Worm (Caenorhabditis elegans) whole organism, L3 larva: ENCODE data around the gene chil-8.

Experiments used
- ZK546.5 ChIP-seq: sonication (generic microtip); optimal IDR thresholded peaks from 2 replicates; lab custom pipeline; 2017; ENCODE audit warnings: missing biosample characterization, missing genetic modification characterization
- aly-2 ChIP-seq: fragments of 150-350 bp; optimal IDR thresholded peaks from 2 replicates; lab custom pipeline; 2014; ENCODE audit warnings: missing biosample characterization, missing genetic modification characterization
- ceh-16 ChIP-seq: sonication (generic microtip); optimal IDR thresholded peaks from 2 replicates; lab custom pipeline; 2017; ENCODE audit warnings: missing biosample characterization, missing genetic modification characterization
- ceh-28 ChIP-seq: fragments of 150-350 bp; optimal IDR thresholded peaks from 2 replicates; lab custom pipeline; 2014; ENCODE audit warnings: missing biosample characterization, missing genetic modification reagents, missing genetic modification characterization
- ceh-82 ChIP-seq: fragments of 150-350 bp; optimal IDR thresholded peaks from 2 replicates; lab custom pipeline; 2014; ENCODE audit warnings: missing biosample characterization, missing genetic modification characterization
- ceh-9 ChIP-seq: sonication (generic microtip); optimal IDR thresholded peaks from 2 replicates; lab custom pipeline; 2018; ENCODE audit warnings: missing biosample characterization, missing genetic modification characterization
- egl-27 ChIP-seq: sonication (generic microtip); optimal IDR thresholded peaks from 4 replicates; lab custom pipeline; 2017; ENCODE audit warnings: missing biosample characterization, missing genetic modification reagents, missing genetic modification characterization
- egl-5 ChIP-seq: fragments of 150-350 bp; optimal IDR thresholded peaks from 2 replicates; lab custom pipeline; 2017; ENCODE audit warnings: missing biosample characterization, missing genetic modification reagents, missing genetic modification characterization, inconsistent platforms
- elt-2 ChIP-seq: sonication (generic microtip); optimal IDR thresholded peaks from 2 replicates; lab custom pipeline; 2016; ENCODE audit warnings: missing genetic modification reagents, mild to moderate bottlenecking, missing genetic modification characterization, missing compliant biosample characterization
- eor-1 ChIP-seq, 2 experiments: fragments of 150-350 bp; optimal IDR thresholded peaks; 2 replicates each; lab custom pipeline; 2014 to 2018; ENCODE audit warnings: missing biosample characterization in 2 of 2, missing genetic modification characterization in 2 of 2
- fos-1 ChIP-seq: fragments of 150-350 bp; optimal IDR thresholded peaks from 2 replicates; lab custom pipeline; 2014; ENCODE audit warnings: missing biosample characterization, missing genetic modification characterization
- hmg-11 ChIP-seq: sonication (generic microtip); optimal IDR thresholded peaks from 2 replicates; lab custom pipeline; 2016; ENCODE audit warnings: missing genetic modification characterization, missing compliant biosample characterization
- jun-1 ChIP-seq: fragments of 150-350 bp; optimal IDR thresholded peaks from 2 replicates; lab custom pipeline; 2014; ENCODE audit warnings: missing biosample characterization, missing genetic modification reagents, missing genetic modification characterization
- lin-15B ChIP-seq: fragments of 150-350 bp; optimal IDR thresholded peaks from 2 replicates; lab custom pipeline; 2014; ENCODE audit warnings: missing biosample characterization, missing genetic modification characterization
- lin-39 ChIP-seq: fragments of 150-350 bp; optimal IDR thresholded peaks from 2 replicates; lab custom pipeline; 2018; ENCODE audit warnings: missing biosample characterization, missing genetic modification reagents, missing genetic modification characterization
- lsy-12 ChIP-seq: sonication (generic microtip); optimal IDR thresholded peaks from 2 replicates; lab custom pipeline; 2016; ENCODE audit warnings: mild to moderate bottlenecking, missing genetic modification characterization, missing compliant biosample characterization
- mdl-1 ChIP-seq: fragments of 150-350 bp; optimal IDR thresholded peaks from 2 replicates; lab custom pipeline; 2014; ENCODE audit warnings: missing biosample characterization, missing genetic modification characterization
- mml-1 ChIP-seq: fragments of 150-350 bp; sonication (generic microtip); optimal IDR thresholded peaks from 3 replicates; lab custom pipeline; 2014; ENCODE audit warnings: missing biosample characterization, missing genetic modification characterization
- nhr-11 ChIP-seq: fragments of 150-350 bp; optimal IDR thresholded peaks from 2 replicates; lab custom pipeline; 2014; ENCODE audit warnings: missing biosample characterization, missing genetic modification characterization
- nhr-12 ChIP-seq: fragments of 150-350 bp; optimal IDR thresholded peaks from 2 replicates; lab custom pipeline; 2014; ENCODE audit warnings: missing biosample characterization, missing genetic modification characterization
- nhr-23 ChIP-seq: fragments of 150-350 bp; optimal IDR thresholded peaks from 2 replicates; lab custom pipeline; 2014; ENCODE audit warnings: missing biosample characterization, missing genetic modification reagents, missing genetic modification characterization
- nhr-25 ChIP-seq: sonication (generic microtip); optimal IDR thresholded peaks from 2 replicates; lab custom pipeline; 2017; ENCODE audit warnings: missing biosample characterization, missing genetic modification characterization
- nhr-28 ChIP-seq: fragments of 150-350 bp; optimal IDR thresholded peaks from 2 replicates; lab custom pipeline; 2014; ENCODE audit warnings: missing biosample characterization, missing genetic modification characterization
- nhr-67 ChIP-seq: fragments of 150-350 bp; optimal IDR thresholded peaks from 2 replicates; lab custom pipeline; 2014; ENCODE audit warnings: missing biosample characterization, missing genetic modification characterization
- nhr-76 ChIP-seq: fragments of 150-350 bp; sonication (generic microtip); optimal IDR thresholded peaks from 5 replicates; lab custom pipeline; 2014; ENCODE audit warnings: missing biosample characterization, missing genetic modification characterization
- nhr-77 ChIP-seq: fragments of 150-350 bp; optimal IDR thresholded peaks from 2 replicates; lab custom pipeline; 2014; ENCODE audit warnings: missing biosample characterization, missing genetic modification characterization
- pha-4 ChIP-seq: fragments of 150-350 bp; optimal IDR thresholded peaks from 2 replicates; lab custom pipeline; 2014; ENCODE audit warnings: missing biosample characterization, missing genetic modification reagents, missing genetic modification characterization
- sea-2 ChIP-seq: fragments of 150-350 bp; sonication (generic microtip); optimal IDR thresholded peaks from 4 replicates; lab custom pipeline; 2014; ENCODE audit warnings: missing biosample characterization, missing genetic modification reagents, missing genetic modification characterization
- skn-1 ChIP-seq: fragments of 150-350 bp; optimal IDR thresholded peaks from 2 replicates; lab custom pipeline; 2014; ENCODE audit warnings: missing biosample characterization, missing genetic modification characterization
- tbx-2 ChIP-seq: sonication (generic microtip); optimal IDR thresholded peaks from 2 replicates; lab custom pipeline; 2016; ENCODE audit warnings: mild to moderate bottlenecking, missing genetic modification characterization, missing compliant biosample characterization
- unc-39 ChIP-seq: sonication (generic microtip); optimal IDR thresholded peaks from 4 replicates; lab custom pipeline; 2017; ENCODE audit warnings: missing biosample characterization, missing genetic modification characterization
- unc-62 ChIP-seq: fragments of 150-350 bp; sonication (generic microtip); optimal IDR thresholded peaks from 4 replicates; lab custom pipeline; 2014; ENCODE audit warnings: missing biosample characterization, missing genetic modification reagents, missing genetic modification characterization
- zag-1 ChIP-seq: fragments of 150-350 bp; optimal IDR thresholded peaks from 2 replicates; lab custom pipeline; 2014; ENCODE audit warnings: missing biosample characterization, missing genetic modification characterization
- ztf-11 ChIP-seq: fragments of 150-350 bp; optimal IDR thresholded peaks from 2 replicates; lab custom pipeline; 2014; ENCODE audit warnings: missing biosample characterization, missing genetic modification characterization

Gene chil-8

DNA sequence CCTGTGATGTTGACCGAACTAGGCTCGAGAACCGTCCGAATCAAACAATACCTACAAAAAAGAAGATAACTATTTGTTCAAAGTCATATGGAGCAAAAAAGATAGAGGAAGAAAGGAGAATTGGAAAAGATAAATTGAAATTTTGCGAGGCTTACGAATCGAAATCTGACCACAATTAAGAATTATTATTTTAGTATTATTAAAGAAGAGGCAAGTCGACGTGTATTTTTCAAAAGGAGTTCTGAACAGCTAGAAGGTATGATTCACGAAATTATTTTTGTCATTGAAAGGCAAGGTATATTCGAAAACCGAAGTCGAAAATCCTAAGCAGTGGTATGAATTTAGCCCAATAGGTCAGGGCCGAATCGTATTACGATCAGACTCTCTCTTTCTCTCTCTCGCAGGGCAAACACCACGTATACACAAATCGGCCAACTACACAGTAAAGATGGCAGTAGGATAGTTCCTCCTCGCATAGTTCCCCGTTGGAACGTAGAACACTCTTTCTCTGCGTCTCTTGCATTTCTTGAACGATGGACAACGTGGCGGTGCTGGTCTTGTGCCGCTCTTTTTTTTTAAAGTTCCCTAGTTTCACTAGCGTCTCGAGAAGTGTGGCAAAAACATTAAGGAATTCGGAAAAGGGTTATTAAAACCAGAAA is 18.3 kb upstream of the chil-8 start, which contains the start of gene vgln-1:
TSS of gene vgln-1 (minus strand) at position 51 of the 659 bp plus-strand sequence.
- TF ChIP-seq ztf-11 (tag; lab: Kevin White, UChicago), result no peak
- TF ChIP-seq nhr-25 (tag; lab: Kevin White, UChicago), result peak; percentile 55
- TF ChIP-seq nhr-23 (tag; lab: Kevin White, UChicago), result peak; percentile 61
- peak; percentile 69 for TF ChIP-seq pha-4 (tag; lab: Kevin White, UChicago)
- peak; percentile 1 for TF ChIP-seq hmg-11 (tag; lab: Kevin White, UChicago)

DNA sequence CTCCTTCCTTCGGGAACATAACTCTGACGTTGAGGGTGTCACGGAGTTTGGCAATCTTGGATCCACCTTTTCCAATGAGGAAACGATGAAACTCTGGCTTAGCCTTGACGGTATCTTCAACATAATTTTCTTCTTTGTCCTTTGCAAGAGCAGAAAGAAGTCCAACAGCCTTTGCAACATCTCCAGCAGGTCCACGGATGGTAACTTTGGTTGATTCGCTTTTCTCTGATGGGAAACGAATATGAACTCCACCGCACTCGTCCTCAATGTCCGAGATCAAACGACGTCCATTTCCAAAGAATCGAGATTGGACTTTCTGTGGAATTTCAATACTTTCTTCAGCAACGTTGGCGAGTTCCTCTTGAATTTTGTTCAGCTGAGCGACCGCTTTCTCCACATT is 15.7 kb upstream of the chil-8 start:
- no peak for TF ChIP-seq aly-2
- TF ChIP-seq ceh-28 (tag; lab: Kevin White, UChicago), result no peak
- TF ChIP-seq nhr-25 (tag; lab: Kevin White, UChicago), result no peak
- no peak for TF ChIP-seq tbx-2 (tag; lab: Kevin White, UChicago)
- no peak for TF ChIP-seq nhr-11 (tag; lab: Kevin White, UChicago)
- no peak for TF ChIP-seq nhr-77 (tag; lab: Kevin White, UChicago)
- no peak for TF ChIP-seq nhr-28 (tag; lab: Kevin White, UChicago)
- no peak for TF ChIP-seq eor-1 (tag; optimal IDR thresholded peaks at IDR 0.05; lab: Kevin White, UChicago)
- no peak for TF ChIP-seq skn-1

DNA sequence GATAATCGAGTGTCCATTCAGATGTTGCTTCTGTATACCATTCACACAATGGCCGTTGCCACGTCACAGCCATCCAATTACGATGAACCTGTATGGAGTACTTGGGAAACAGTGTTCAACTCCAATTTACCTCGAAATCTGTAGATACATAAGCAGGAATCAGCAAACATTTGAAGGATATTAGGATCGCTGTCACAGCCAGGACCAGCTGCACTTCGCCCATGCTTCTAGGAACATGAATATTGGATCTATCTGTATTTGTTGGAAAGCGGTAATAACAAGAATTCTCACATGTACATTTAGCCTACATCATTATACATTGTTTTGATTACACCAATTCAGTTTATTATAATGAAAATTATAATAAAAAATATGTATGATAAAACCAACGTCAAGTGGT is 13.4 kb upstream of the chil-8 start, which contains the start of gene algn-8:
TSS of gene algn-8 (minus strand) at position 227 of the 400 bp plus-strand sequence.
- TF ChIP-seq unc-39 (tag; lab: Kevin White, UChicago) (no peak), lin-39 (no peak), aly-2 (no peak), nhr-76 (no peak), unc-62 (GFP tag; lab: Kevin White, UChicago) (no peak), zag-1 (tag; lab: Kevin White, UChicago) (no peak), sea-2 (GFP tag; lab: Kevin White, UChicago) (no peak), fos-1 (tag; lab: Kevin White, UChicago) (no peak), ceh-82 (tag; lab: Kevin White, UChicago) (no peak), egl-5 (no peak), nhr-12 (tag; lab: Kevin White, UChicago) (no peak), tbx-2 (tag; lab: Kevin White, UChicago) (no peak), ZK546.5 (tag; lab: Kevin White, UChicago) (no peak), elt-2 (no peak), ztf-11 (tag; lab: Kevin White, UChicago) (no peak), mml-1 (no peak), nhr-67 (tag; lab: Kevin White, UChicago) (no peak), nhr-28 (tag; lab: Kevin White, UChicago) (no peak), lin-15B (tag; lab: Kevin White, UChicago) (no peak), egl-27 (tag; lab: Kevin White, UChicago) (no peak)
- TF ChIP-seq, all 47 proteins: peak for 0

DNA sequence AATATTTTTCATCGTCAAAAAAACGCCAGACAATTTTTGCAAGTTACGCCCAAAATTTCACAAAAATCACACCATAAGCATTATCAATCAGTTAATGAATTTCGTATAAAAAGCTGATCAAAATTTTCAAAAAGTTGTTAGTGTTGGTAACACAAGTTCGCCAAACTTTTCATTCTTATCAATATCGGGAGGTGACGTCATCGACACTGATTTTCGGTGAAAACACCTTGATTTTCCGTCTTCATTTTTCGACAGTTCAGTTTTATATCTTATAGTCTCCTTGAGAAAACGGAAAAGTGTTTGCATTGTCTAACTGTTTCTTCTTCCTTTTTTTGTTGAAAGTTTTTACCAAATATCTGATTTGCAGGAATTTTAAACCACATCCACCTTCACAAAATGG is 8.0 kb upstream of the chil-8 start, which contains the start of gene C08H9.15:
TSS of gene C08H9.15 (plus strand) at position 368 of the 400 bp plus-strand sequence.
- TF ChIP-seq nhr-25 (tag; lab: Kevin White, UChicago), result peak; percentile 30
- TF ChIP-seq lin-39, result no peak
- no peak for TF ChIP-seq ceh-9 (tag; lab: Kevin White, UChicago)
- no peak for TF ChIP-seq jun-1 (tag; lab: Kevin White, UChicago)

DNA sequence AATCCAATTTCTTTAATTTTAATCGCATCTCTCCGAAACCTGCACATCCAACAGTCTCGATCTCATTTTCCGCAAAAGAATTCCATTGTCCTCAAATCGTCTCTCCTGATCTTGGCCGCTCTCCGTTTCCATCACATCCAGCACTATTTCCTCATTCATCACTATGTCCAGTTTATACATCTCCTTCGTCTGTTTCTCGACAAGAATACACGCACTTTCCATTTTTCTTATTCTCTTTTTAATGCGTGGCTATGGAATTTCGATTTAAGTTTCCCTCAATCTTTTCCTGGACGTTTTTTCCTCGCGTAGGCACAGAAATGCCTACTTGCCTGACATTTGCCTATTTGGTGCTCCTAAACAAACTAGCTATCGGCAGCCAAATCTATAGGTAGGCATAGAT is 7.0 kb upstream of the chil-8 start:
- TF ChIP-seq ceh-16 (no peak), mdl-1 (tag; lab: Kevin White, UChicago) (no peak), nhr-23 (tag; lab: Kevin White, UChicago) (peak; percentile 32), eor-1 (tag; optimal IDR thresholded peaks at IDR 0.05; lab: Kevin White, UChicago) (no peak), lsy-12 (tag; lab: Kevin White, UChicago) (no peak)
